Worm (Caenorhabditis elegans): ENCODE data around the gene gpa-10.

gpa-10 gene

ce11 chrV:6896700-6897099, 42.1 kb upstream of the gpa-10 start, which contains the start of gene K11C4.1:
Gene K11C4.1, plus strand, starts transcription at chrV:6897000.
- TF ChIP-seq ceh-48 (tag; optimal IDR thresholded peaks at IDR 0.05) (no peak), ceh-30 (tag; optimal IDR thresholded peaks at IDR 0.05) (no peak), elt-4 (tag; optimal IDR thresholded peaks at IDR 0.05) (no peak), odd-2 (tag; optimal IDR thresholded peaks at IDR 0.05) (no peak), pax-1 (tag; optimal IDR thresholded peaks at IDR 0.05) (no peak), elt-2 (tag; optimal IDR thresholded peaks at IDR 0.05) (no peak), ceh-9 (tag; optimal IDR thresholded peaks at IDR 0.05) (no peak), syd-9 (tag; optimal IDR thresholded peaks at IDR 0.05) (no peak), hlh-8 (tag; optimal IDR thresholded peaks at IDR 0.05) (no peak), ref-2 (tag; optimal IDR thresholded peaks at IDR 0.05) (no peak), unc-86 (tag; optimal IDR thresholded peaks at IDR 0.05) (no peak), ceh-24 (tag; optimal IDR thresholded peaks at IDR 0.05) (no peak), dmd-4 (tag; optimal IDR thresholded peaks at IDR 0.05; ENCODE audit: borderline replicate concordance) (no peak), Y22D7AL.16 (tag; optimal IDR thresholded peaks at IDR 0.05) (no peak), ceh-34 (tag; optimal IDR thresholded peaks at IDR 0.05) (no peak), fkh-10 (GFP tag; optimal IDR thresholded peaks at IDR 0.05) (no peak)

DNA sequence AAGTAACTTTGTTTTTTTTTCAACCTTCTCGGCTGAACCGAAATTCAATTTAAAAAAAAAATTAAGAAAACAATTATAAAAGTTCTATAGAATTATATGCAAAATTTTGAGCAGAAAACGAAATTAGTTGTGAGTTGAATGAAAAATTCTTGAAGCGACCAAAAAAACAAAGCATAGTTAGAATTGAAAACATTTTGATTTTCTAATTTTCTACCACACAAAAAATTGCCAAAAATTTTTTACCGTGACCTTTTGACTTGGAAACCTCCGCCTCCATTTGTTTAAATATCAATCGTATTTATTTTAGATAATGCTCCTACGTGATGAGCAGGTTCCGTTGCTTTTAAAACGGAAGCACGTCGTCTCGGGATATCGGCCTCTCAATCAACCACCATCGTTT, 40.2 kb upstream of the gpa-10 start, which contains the start of gene K11C4.2:
K11C4.2 (plus strand) TSS at position 301 of the 400 bp plus-strand sequence.
- TF ChIP-seq pqm-1 (tag; optimal IDR thresholded peaks at IDR 0.05), result no peak
- TF ChIP-seq T23F11.4 (GFP tag; optimal IDR thresholded peaks at IDR 0.05), result no peak
- TF ChIP-seq pag-3 (tag; optimal IDR thresholded peaks at IDR 0.05; ENCODE audit: borderline replicate concordance), result no peak
- no peak for TF ChIP-seq C38D4.7 (GFP tag; optimal IDR thresholded peaks at IDR 0.05)
- TF ChIP-seq ztf-16 (tag; optimal IDR thresholded peaks at IDR 0.05), result no peak

- TF ChIP-seq ceh-34 (tag; optimal IDR thresholded peaks at IDR 0.05), result peak; percentile 88
- TF ChIP-seq T23F11.4 (GFP tag; optimal IDR thresholded peaks at IDR 0.05), result no peak
- TF ChIP-seq ceh-31 (tag; optimal IDR thresholded peaks at IDR 0.05), result peak; percentile 5
- peak; percentile 25 for TF ChIP-seq syd-9 (tag; optimal IDR thresholded peaks at IDR 0.05)
- TF ChIP-seq unc-42 (tag; optimal IDR thresholded peaks at IDR 0.05), result peak; percentile 19
- peak; percentile 10 for TF ChIP-seq tbx-2 (tag; optimal IDR thresholded peaks at IDR 0.05)
- peak; percentile 52 for TF ChIP-seq ceh-19 (GFP tag; optimal IDR thresholded peaks at IDR 0.05)
- TF ChIP-seq nhr-11 (tag; optimal IDR thresholded peaks at IDR 0.05), result no peak
- peak; percentile 59 for TF ChIP-seq ceh-48 (tag; optimal IDR thresholded peaks at IDR 0.05)
Observed at ce11 chrV:6893681-6894080, 39.1 kb upstream of the gpa-10 start.

DNA sequence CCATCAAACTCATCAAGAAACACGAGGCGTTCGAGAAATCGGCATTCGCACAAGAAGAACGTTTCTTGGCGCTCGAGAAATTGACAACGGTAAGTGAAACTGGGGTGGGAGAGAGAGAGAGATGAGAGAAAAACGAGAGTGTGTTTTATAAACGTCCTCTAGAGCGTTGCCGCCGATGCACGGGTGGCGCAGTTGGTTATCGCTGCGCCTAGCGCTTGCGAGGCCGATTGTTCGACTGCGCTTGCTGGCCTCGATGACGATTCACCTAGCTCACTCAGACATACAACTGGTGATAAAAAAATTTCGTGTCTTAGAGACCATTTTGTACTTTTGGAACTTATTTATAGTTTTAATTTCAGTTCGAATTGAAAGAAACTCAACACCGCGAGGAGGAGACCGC, 34.2 kb upstream of the gpa-10 start:
- TF ChIP-seq dve-1 (tag; optimal IDR thresholded peaks at IDR 0.05) (peak; percentile 38), pqm-1 (tag; optimal IDR thresholded peaks at IDR 0.05) (peak; percentile 90), ceh-6 (GFP tag; optimal IDR thresholded peaks at IDR 0.05) (peak; percentile 78), sdc-2 (tag; optimal IDR thresholded peaks at IDR 0.05) (peak; percentile 49), eyg-1 (tag; optimal IDR thresholded peaks at IDR 0.05) (peak; percentile 56), ztf-16 (tag; optimal IDR thresholded peaks at IDR 0.05) (peak; percentile 76), nfya-1 (tag; optimal IDR thresholded peaks at IDR 0.05) (peak; percentile 49), ceh-48 (tag; optimal IDR thresholded peaks at IDR 0.05) (peak; percentile 46), pros-1 (tag; optimal IDR thresholded peaks at IDR 0.05) (no peak), gmeb-2 (tag; optimal IDR thresholded peaks at IDR 0.05) (peak; percentile 73), sox-2 (GFP tag; IDR thresholded peaks at IDR 0.05) (peak; percentile 47; the same call in 1 of the 2 replicates), ama-1 (optimal IDR thresholded peaks at IDR 0.05) (no peak), pat-9 (tag; optimal IDR thresholded peaks at IDR 0.05) (peak; percentile 70), syd-9 (tag; optimal IDR thresholded peaks at IDR 0.05) (peak; percentile 77), pha-4 (tag; optimal IDR thresholded peaks at IDR 0.05) (no peak), ceh-14 (tag; optimal IDR thresholded peaks at IDR 0.05) (peak; percentile 73), lin-11 (tag; optimal IDR thresholded peaks at IDR 0.05) (peak; percentile 71), fkh-6 (tag; optimal IDR thresholded peaks at IDR 0.05) (peak; percentile 82), K09A11.1 (tag; optimal IDR thresholded peaks at IDR 0.05; ENCODE audit: insufficient read depth) (no peak), unc-3 (GFP tag; conservative IDR thresholded peaks at IDR 0.05) (peak; percentile 57; the same call in 1 of the 2 replicates), unc-3 (tag; optimal IDR thresholded peaks at IDR 0.05) (peak; percentile 69), fkh-10 (GFP tag; optimal IDR thresholded peaks at IDR 0.05) (no peak), ttx-3 (tag; optimal IDR thresholded peaks at IDR 0.05) (peak; percentile 76), hlh-13 (GFP tag; optimal IDR thresholded peaks at IDR 0.05) (peak; percentile 70), nhr-11 (tag; optimal IDR thresholded peaks at IDR 0.05) (no peak), ceh-45 (GFP tag; IDR thresholded peaks at IDR 0.05) (peak; percentile 58; the same call in 1 of the 2 replicates), npax-4 (tag; optimal IDR thresholded peaks at IDR 0.05) (peak; percentile 69), ceh-30 (tag; optimal IDR thresholded peaks at IDR 0.05) (no peak)
